Worm (Caenorhabditis elegans) whole organism, late embryonic: Measurements from ENCODE around the gene twk-9.
A peak's percentile ranks its signal among the peaks of the same experiment; 100 is the strongest.

Experiments used
- F13H6.1 ChIP-seq: sonication (generic microtip); optimal IDR thresholded peaks from 2 replicates; lab custom pipeline; 2016; ENCODE audit warnings: missing genetic modification characterization, missing compliant biosample characterization
- ahr-1 ChIP-seq: sonication (generic microtip); optimal IDR thresholded peaks from 2 replicates; lab custom pipeline; 2016; ENCODE audit warnings: missing genetic modification characterization, missing compliant biosample characterization
- ceh-18 ChIP-seq: sonication (generic microtip); optimal IDR thresholded peaks from 2 replicates; lab custom pipeline; 2016; ENCODE audit warnings: missing genetic modification characterization, missing compliant biosample characterization
- ceh-19 ChIP-seq: fragments of 200-800 bp; sonication (Bioruptor generic); optimal IDR thresholded peaks from 2 replicates; lab custom pipeline; 2018; ENCODE audit warnings: mild to moderate bottlenecking, missing genetic modification characterization, missing compliant biosample characterization
- ceh-2 ChIP-seq: sonication (generic microtip); optimal IDR thresholded peaks from 2 replicates; lab custom pipeline; 2016; ENCODE audit warnings: missing genotype, missing genetic modification characterization, missing compliant biosample characterization
- ceh-22 ChIP-seq: sonication (generic microtip); optimal IDR thresholded peaks from 2 replicates; lab custom pipeline; 2017; ENCODE audit warnings: missing biosample characterization, missing genetic modification characterization
- ceh-24 ChIP-seq: sonication (generic microtip); optimal IDR thresholded peaks from 2 replicates; lab custom pipeline; 2016; ENCODE audit warnings: mild to moderate bottlenecking, missing genetic modification characterization, missing compliant biosample characterization
- ceh-30 ChIP-seq: fragments of 150-350 bp; optimal IDR thresholded peaks from 2 replicates; lab custom pipeline; 2014; ENCODE audit warnings: missing biosample characterization, missing genetic modification characterization
- ceh-34 ChIP-seq: sonication (generic microtip); optimal IDR thresholded peaks from 2 replicates; lab custom pipeline; 2016; ENCODE audit warnings: mild to moderate bottlenecking, missing genetic modification characterization, missing compliant biosample characterization
- ceh-45 ChIP-seq: fragments of 200-800 bp; sonication (Bioruptor generic); IDR thresholded peaks from 2 replicates; pipeline ENCODE4 v1.3.6; 2022; ENCODE audit warnings: missing genetic modification reagents, missing genetic modification characterization, missing compliant biosample characterization
- ceh-48 ChIP-seq: sonication (generic microtip); optimal IDR thresholded peaks from 2 replicates; lab custom pipeline; 2016; ENCODE audit warnings: missing genetic modification characterization, inconsistent platforms, missing compliant biosample characterization
- ceh-6 ChIP-seq: fragments of 200-800 bp; sonication (Bioruptor generic); optimal IDR thresholded peaks from 2 replicates; lab custom pipeline; 2018; ENCODE audit warnings: mild to moderate bottlenecking, missing genetic modification characterization, missing compliant biosample characterization
- ceh-9 ChIP-seq: sonication (generic microtip); optimal IDR thresholded peaks from 2 replicates; lab custom pipeline; 2016; ENCODE audit warnings: mild to moderate bottlenecking, missing genetic modification characterization, inconsistent platforms, missing compliant biosample characterization
- ets-4 ChIP-seq: sonication (generic microtip); optimal IDR thresholded peaks from 2 replicates; lab custom pipeline; 2016; ENCODE audit warnings: missing genetic modification characterization, missing compliant biosample characterization
- gmeb-2 ChIP-seq: sonication (generic microtip); optimal IDR thresholded peaks from 2 replicates; lab custom pipeline; 2016; ENCODE audit warnings: missing genetic modification characterization, inconsistent platforms, missing compliant biosample characterization
- hlh-30 ChIP-seq: sonication (generic microtip); optimal IDR thresholded peaks from 2 replicates; lab custom pipeline; 2017; ENCODE audit warnings: antibody characterized with exemption, missing genetic modification characterization, missing compliant biosample characterization; ENCODE audit not compliant: insufficient read depth
- hlh-6 ChIP-seq: sonication (generic microtip); optimal IDR thresholded peaks from 2 replicates; lab custom pipeline; 2016; ENCODE audit warnings: missing genotype, missing genetic modification characterization, missing compliant biosample characterization
- lim-6 ChIP-seq: sonication (generic microtip); optimal IDR thresholded peaks from 2 replicates; lab custom pipeline; 2016; ENCODE audit warnings: missing genetic modification characterization, missing compliant biosample characterization
- lin-11 ChIP-seq: fragments of 200-800 bp; sonication (Bioruptor generic); optimal IDR thresholded peaks from 2 replicates; lab custom pipeline; 2018; ENCODE audit warnings: mild to moderate bottlenecking, missing genetic modification characterization, missing compliant biosample characterization
- madf-2 ChIP-seq: sonication (generic microtip); optimal IDR thresholded peaks from 2 replicates; lab custom pipeline; 2017; ENCODE audit warnings: missing genetic modification characterization, missing compliant biosample characterization
- nfya-1 ChIP-seq: sonication (generic microtip); optimal IDR thresholded peaks from 2 replicates; lab custom pipeline; 2017; ENCODE audit warnings: missing genetic modification characterization, mild to moderate bottlenecking, missing compliant biosample characterization, antibody characterized with exemption, moderate library complexity
- nhr-232 ChIP-seq: sonication (generic microtip); optimal IDR thresholded peaks from 2 replicates; lab custom pipeline; 2016; ENCODE audit warnings: missing genetic modification characterization, missing compliant biosample characterization
- odd-2 ChIP-seq: sonication (generic microtip); optimal IDR thresholded peaks from 2 replicates; lab custom pipeline; 2017; ENCODE audit warnings: antibody characterized with exemption, mild to moderate bottlenecking, missing genetic modification characterization, missing compliant biosample characterization
- pha-2 ChIP-seq: sonication (generic microtip); optimal IDR thresholded peaks from 2 replicates; lab custom pipeline; 2017; ENCODE audit warnings: mild to moderate bottlenecking, missing genetic modification characterization, missing compliant biosample characterization
- pqm-1 ChIP-seq: sonication (generic microtip); optimal IDR thresholded peaks from 2 replicates; lab custom pipeline; 2016; ENCODE audit warnings: missing genetic modification characterization, missing compliant biosample characterization
- pros-1 ChIP-seq: fragments of 150-350 bp; optimal IDR thresholded peaks from 2 replicates; lab custom pipeline; 2014; ENCODE audit warnings: missing biosample characterization, missing genetic modification reagents, missing genetic modification characterization
- sdc-2 ChIP-seq: sonication (generic microtip); optimal IDR thresholded peaks from 2 replicates; lab custom pipeline; 2016; ENCODE audit warnings: missing genotype, missing genetic modification characterization, missing compliant biosample characterization
- sox-2 ChIP-seq: fragments of 200-800 bp; sonication (Bioruptor generic); IDR thresholded peaks from 2 replicates; pipeline ENCODE4 v1.3.6; 2022; ENCODE audit warnings: missing genetic modification reagents, missing genetic modification characterization, missing compliant biosample characterization
- ttx-3 ChIP-seq: sonication (generic microtip); optimal IDR thresholded peaks from 2 replicates; lab custom pipeline; 2016; ENCODE audit warnings: missing genetic modification reagents, missing genetic modification characterization, missing compliant biosample characterization
- unc-42 ChIP-seq: sonication (generic microtip); optimal IDR thresholded peaks from 2 replicates; lab custom pipeline; 2016; ENCODE audit warnings: missing genotype, missing genetic modification characterization, missing compliant biosample characterization
- unc-55 ChIP-seq: sonication (generic microtip); optimal IDR thresholded peaks from 2 replicates; lab custom pipeline; 2017; ENCODE audit warnings: missing biosample characterization, missing genetic modification reagents, missing genetic modification characterization
- unc-86 ChIP-seq: sonication (generic microtip); optimal IDR thresholded peaks from 2 replicates; lab custom pipeline; 2016; ENCODE audit warnings: missing genetic modification characterization, missing compliant biosample characterization

twk-9 gene

DNA sequence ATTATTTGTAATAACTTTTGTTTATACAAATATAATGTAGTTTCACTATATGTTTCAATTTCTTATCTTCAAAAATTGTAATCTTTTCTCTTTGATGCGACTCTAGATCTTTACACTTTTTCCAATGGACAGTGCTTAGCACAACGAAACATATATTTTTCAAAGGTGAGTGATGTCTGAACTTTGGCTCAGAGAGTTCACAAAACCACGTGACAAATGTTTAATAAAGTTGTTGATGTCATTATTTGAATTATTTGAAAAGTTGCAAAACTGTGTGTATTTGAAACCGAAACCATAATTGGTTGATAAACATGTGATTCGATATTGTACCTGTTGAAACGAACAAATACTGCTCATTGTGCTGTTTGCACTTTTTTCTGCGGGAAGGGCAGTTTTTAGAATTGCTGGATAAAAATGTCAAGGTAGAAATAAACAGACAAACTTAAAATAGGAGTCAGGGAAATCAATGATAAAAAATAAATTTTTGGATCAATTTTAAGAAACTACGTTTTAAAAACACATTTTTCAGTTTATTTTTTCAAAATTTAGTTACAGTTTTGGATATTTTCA is 24.8 kb upstream of the twk-9 start:
- no peak for TF ChIP-seq ceh-24
- peak; percentile 7 for TF ChIP-seq hlh-30 (tag; lab: Kevin White, UChicago)
- TF ChIP-seq, all 69 proteins: peak for 1

DNA sequence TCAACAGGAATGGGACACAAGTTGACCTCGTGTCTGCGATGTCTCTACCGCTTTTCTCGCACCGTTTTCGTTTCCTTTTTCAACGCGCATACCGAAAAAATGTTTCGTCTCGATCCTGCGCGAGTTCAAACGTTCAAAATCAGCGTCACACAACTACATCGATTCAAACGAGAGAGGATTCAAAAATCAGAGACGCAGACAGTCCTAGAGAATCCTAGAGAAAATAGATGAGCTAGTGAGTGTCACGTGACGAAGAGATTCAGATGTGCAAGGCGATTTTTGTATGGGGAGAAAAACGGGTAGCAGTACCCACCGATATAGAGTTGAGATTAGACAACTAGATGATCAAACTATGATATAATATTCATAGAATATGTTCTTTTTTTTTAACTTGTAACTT is 23.0 kb upstream of the twk-9 start:
- TF ChIP-seq hlh-30 (tag; lab: Kevin White, UChicago) (peak; percentile 72), ceh-45 (GFP tag; lab: Robert Waterston, UW) (no peak)

DNA sequence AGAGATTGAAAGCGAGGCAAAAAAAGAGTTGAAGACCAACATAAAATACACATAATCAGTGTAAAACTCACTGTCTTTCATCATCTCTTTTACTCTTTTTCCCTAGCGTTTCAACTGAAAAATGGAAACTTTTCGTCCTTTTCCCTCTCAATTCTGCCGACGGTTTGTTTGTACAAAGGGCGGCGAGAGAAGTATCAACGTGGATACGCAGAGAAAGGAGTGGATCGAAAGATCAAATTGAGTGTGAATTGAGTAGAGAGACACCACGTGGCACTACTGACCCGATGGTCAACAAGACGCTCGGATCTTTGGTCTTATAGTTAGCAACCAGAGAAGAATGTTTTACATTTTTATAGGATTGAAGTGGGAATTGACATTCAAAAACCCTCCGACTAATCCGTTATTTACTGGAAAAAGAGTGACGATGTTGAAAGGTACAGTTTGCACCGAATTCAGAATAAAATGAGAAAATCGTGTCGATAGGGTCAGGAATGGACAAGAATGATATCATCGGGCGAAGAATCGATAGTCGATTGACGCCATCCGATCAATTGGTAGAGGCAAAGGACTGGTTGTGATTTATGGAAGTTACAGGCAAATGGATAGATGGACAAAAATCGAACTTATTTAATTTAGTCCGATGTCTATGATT is 21.8 kb upstream of the twk-9 start:
- TF ChIP-seq pha-2 (tag; lab: Kevin White, UChicago) (no peak), sdc-2 (tag; lab: Kevin White, UChicago) (no peak), ceh-34 (tag; lab: Kevin White, UChicago) (peak; percentile 18), ahr-1 (tag; lab: Kevin White, UChicago) (no peak), pqm-1 (tag; lab: Kevin White, UChicago) (peak; percentile 10), odd-2 (tag; lab: Kevin White, UChicago) (no peak), F13H6.1 (tag; lab: Kevin White, UChicago) (peak; percentile 30), lim-6 (no peak), nfya-1 (tag; lab: Kevin White, UChicago) (no peak), ceh-2 (no peak), ttx-3 (no peak), ceh-18 (tag; lab: Kevin White, UChicago) (peak; percentile 14), hlh-30 (tag; lab: Kevin White, UChicago) (peak; percentile 48)
- TF ChIP-seq, all 69 proteins: peak for 5

DNA sequence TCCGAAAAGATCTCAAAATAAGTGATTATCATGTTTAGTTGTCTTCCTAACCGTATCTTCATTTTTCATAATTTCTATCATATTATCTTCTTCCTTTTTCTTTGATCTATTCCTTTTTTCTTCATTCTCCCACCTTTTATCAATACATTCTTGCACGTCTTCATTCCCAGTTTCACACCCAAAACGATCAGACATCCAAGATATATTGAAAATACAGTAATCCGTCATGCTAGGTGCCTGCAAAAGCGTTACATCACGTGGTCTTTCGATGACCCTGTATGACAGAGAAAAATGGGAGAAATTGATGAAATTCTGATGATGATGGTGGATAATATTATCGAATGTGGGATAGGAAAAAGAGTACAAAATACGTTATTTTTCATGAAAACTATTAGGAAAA is 20.5 kb upstream of the twk-9 start:
- TF ChIP-seq ceh-48 (tag; lab: Kevin White, UChicago) = no peak
- TF ChIP-seq hlh-30 (tag; lab: Kevin White, UChicago) = peak; percentile 30
- TF ChIP-seq madf-2 (tag; lab: Kevin White, UChicago) = no peak
- no peak for TF ChIP-seq ceh-9 (tag; lab: Kevin White, UChicago)
- TF ChIP-seq pros-1 (tag; lab: Kevin White, UChicago) = no peak
- no peak for TF ChIP-seq sox-2
- no peak for TF ChIP-seq unc-86 (tag; lab: Kevin White, UChicago)

DNA sequence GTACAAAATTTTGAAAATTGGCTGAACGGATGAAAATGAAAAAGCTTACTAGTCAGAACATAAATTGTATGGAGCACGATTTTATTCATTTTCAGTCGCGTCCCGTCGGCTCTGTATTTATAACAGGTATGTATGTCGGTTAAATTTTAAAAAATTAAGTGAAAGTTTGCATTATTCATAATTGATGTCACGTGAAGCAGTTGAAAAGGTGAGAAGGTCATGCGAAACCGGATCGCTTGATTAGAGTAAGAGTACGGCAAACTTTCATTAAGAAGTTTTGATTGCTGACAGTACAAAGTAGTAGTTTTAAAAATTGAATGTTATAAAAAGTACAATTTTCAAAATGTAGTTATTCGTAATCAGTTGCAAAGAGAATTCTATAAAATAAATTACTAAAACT is 19.8 kb upstream of the twk-9 start:
- no peak for TF ChIP-seq nhr-232 (tag; lab: Kevin White, UChicago)
- no peak for TF ChIP-seq ceh-45 (GFP tag; lab: Robert Waterston, UW)
- no peak for TF ChIP-seq ceh-30 (tag; lab: Kevin White, UChicago)
- TF ChIP-seq lin-11 (tag; lab: Kevin White, UChicago) = no peak
- TF ChIP-seq ets-4 (tag; lab: Kevin White, UChicago) = no peak
- no peak for TF ChIP-seq unc-42 (tag; lab: Kevin White, UChicago)
- no peak for TF ChIP-seq hlh-6 (tag; lab: Kevin White, UChicago)
- no peak for TF ChIP-seq unc-55 (GFP tag; lab: Kevin White, UChicago)
- no peak for TF ChIP-seq ceh-19 (GFP tag; lab: Kevin White, UChicago)
- no peak for TF ChIP-seq ceh-6 (GFP tag; lab: Kevin White, UChicago)
- no peak for TF ChIP-seq gmeb-2 (tag; lab: Kevin White, UChicago)
- TF ChIP-seq ceh-22 (tag; lab: Kevin White, UChicago) = no peak
- no peak for TF ChIP-seq ahr-1 (tag; lab: Kevin White, UChicago)
- TF ChIP-seq, all 69 proteins: peak for 0
